Worm (Caenorhabditis elegans) whole organism, young adult: Measurements from ENCODE around the gene C07B5.6.

ENCODE experiments used
- B0019.2 ChIP-seq: fragments of 200-800 bp; sonication (Bioruptor generic); conservative IDR thresholded peaks from 2 replicates; pipeline ENCODE4 v1.3.6; 2022; ENCODE audit warnings: missing genetic modification reagents, missing genetic modification characterization, missing compliant biosample characterization
- F22D6.2 ChIP-seq: sonication (generic microtip); optimal IDR thresholded peaks from 2 replicates; lab custom pipeline; 2016; ENCODE audit warnings: mild to moderate bottlenecking, missing genetic modification characterization, missing compliant biosample characterization
- F33H1.4 ChIP-seq: fragments of 200-800 bp; sonication (Bioruptor generic); IDR thresholded peaks from 2 replicates; pipeline ENCODE4 v1.3.6; 2022; ENCODE audit warnings: missing genetic modification reagents, missing genetic modification characterization, missing compliant biosample characterization
- F55B11.4 ChIP-seq: sonication (generic microtip); optimal IDR thresholded peaks from 2 replicates; lab custom pipeline; 2016; ENCODE audit warnings: missing compliant biosample characterization, missing genetic modification characterization, borderline replicate concordance; ENCODE audit not compliant: insufficient read depth
- K11D2.4 ChIP-seq: fragments of 200-800 bp; sonication (Bioruptor generic); IDR thresholded peaks from 2 replicates; pipeline ENCODE4 v1.3.6; 2022; ENCODE audit warnings: missing genetic modification reagents, missing genetic modification characterization, missing compliant biosample characterization
- Y53F4B.3 ChIP-seq: fragments of 200-800 bp; sonication (Bioruptor generic); IDR thresholded peaks from 2 replicates; pipeline ENCODE4 v1.3.6; 2022; ENCODE audit warnings: missing genetic modification reagents, missing genetic modification characterization, missing compliant biosample characterization
- Y67H2A.10 ChIP-seq: fragments of 200-800 bp; sonication (Bioruptor generic); conservative IDR thresholded peaks from 2 replicates; pipeline ENCODE4 v1.3.6; 2022; ENCODE audit warnings: missing genetic modification reagents, missing genetic modification characterization, missing compliant biosample characterization
- Y79H2A.3 ChIP-seq: fragments of 200-800 bp; sonication (Bioruptor generic); conservative IDR thresholded peaks from 2 replicates; pipeline ENCODE4 v1.3.6; 2022; ENCODE audit warnings: missing genetic modification reagents, missing genetic modification characterization, missing compliant biosample characterization
- Y95B8A.8 ChIP-seq: fragments of 200-800 bp; sonication (Bioruptor generic); IDR thresholded peaks from 2 replicates; pipeline ENCODE4 v1.3.6; 2022; ENCODE audit warnings: missing genetic modification reagents, missing genetic modification characterization, missing compliant biosample characterization
- ZK185.1 ChIP-seq: sonication (generic microtip); optimal IDR thresholded peaks from 2 replicates; lab custom pipeline; 2016; ENCODE audit warnings: mild to moderate bottlenecking, missing genetic modification characterization, missing compliant biosample characterization; ENCODE audit not compliant: poor library complexity, severe bottlenecking
- akir-1 ChIP-seq: fragments of 200-800 bp; sonication (Bioruptor generic); optimal IDR thresholded peaks from 2 replicates; lab custom pipeline; 2018; ENCODE audit warnings: mild to moderate bottlenecking, missing genetic modification characterization, moderate library complexity, missing compliant biosample characterization
- aptf-3 ChIP-seq: fragments of 200-800 bp; sonication (Bioruptor generic); IDR thresholded peaks from 2 replicates; pipeline ENCODE4 v1.3.6; 2022; ENCODE audit warnings: missing genetic modification characterization, missing compliant biosample characterization
- athp-1 ChIP-seq: sonication (generic microtip); optimal IDR thresholded peaks from 2 replicates; lab custom pipeline; 2017; ENCODE audit warnings: mild to moderate bottlenecking, missing genetic modification characterization, missing compliant biosample characterization
- bed-1 ChIP-seq: fragments of 200-800 bp; sonication (Bioruptor generic); IDR thresholded peaks from 2 replicates; pipeline ENCODE4 v1.3.6; 2022; ENCODE audit warnings: missing genetic modification reagents, missing genetic modification characterization, missing compliant biosample characterization
- ceh-100 ChIP-seq: fragments of 200-800 bp; sonication (Bioruptor generic); IDR thresholded peaks from 2 replicates; pipeline ENCODE4 v1.3.6; 2022; ENCODE audit warnings: missing genetic modification reagents, missing genetic modification characterization, missing compliant biosample characterization
- ceh-58 ChIP-seq: fragments of 200-800 bp; sonication (Bioruptor generic); IDR thresholded peaks from 2 replicates; pipeline ENCODE4 v1.3.6; 2022; ENCODE audit warnings: missing genetic modification characterization, missing compliant biosample characterization
- die-1 ChIP-seq: sonication (generic microtip); optimal IDR thresholded peaks from 2 replicates; lab custom pipeline; 2016; ENCODE audit warnings: missing genotype, mild to moderate bottlenecking, missing genetic modification characterization, missing compliant biosample characterization
- dox-1 ChIP-seq: fragments of 200-800 bp; sonication (Bioruptor generic); IDR thresholded peaks from 2 replicates; pipeline ENCODE4 v1.3.6; 2022; ENCODE audit warnings: missing genetic modification reagents, missing genetic modification characterization, missing compliant biosample characterization
- efl-1 ChIP-seq: fragments of 150-350 bp; optimal IDR thresholded peaks from 2 replicates; lab custom pipeline; 2014; ENCODE audit warnings: missing biosample characterization, missing genetic modification reagents, missing genetic modification characterization
- ekl-4 ChIP-seq: fragments of 200-800 bp; sonication (Bioruptor generic); IDR thresholded peaks from 2 replicates; pipeline ENCODE4 v1.3.6; 2022; ENCODE audit warnings: missing genetic modification reagents, missing genetic modification characterization, missing compliant biosample characterization
- hlh-12 ChIP-seq: sonication (generic microtip); optimal IDR thresholded peaks from 2 replicates; lab custom pipeline; 2016; ENCODE audit warnings: missing genetic modification characterization, missing compliant biosample characterization
- hmg-1.2 ChIP-seq: fragments of 200-800 bp; sonication (Bioruptor generic); IDR thresholded peaks from 2 replicates; pipeline ENCODE4 v1.3.6; 2022; ENCODE audit warnings: missing genetic modification reagents, missing genetic modification characterization, missing compliant biosample characterization
- hrde-1 ChIP-seq: sonication (generic microtip); optimal IDR thresholded peaks from 2 replicates; lab custom pipeline; 2016; ENCODE audit warnings: missing genetic modification characterization, mild to moderate bottlenecking, missing compliant biosample characterization, moderate library complexity, missing genotype, missing genetic modification reagents, borderline replicate concordance
- lag-1 ChIP-seq: fragments of 200-800 bp; sonication (Bioruptor generic); IDR thresholded peaks from 2 replicates; pipeline ENCODE4 v1.3.6; 2022; ENCODE audit warnings: missing genetic modification reagents, missing genetic modification characterization, missing compliant biosample characterization
- let-607 ChIP-seq, 2 experiments: fragments of 200-800 bp in 1 of 2; sonication (Bioruptor generic) in 1 of 2; sonication (generic microtip) in 1 of 2; optimal IDR thresholded peaks; 2 replicates each; lab custom pipeline; 2016 to 2018; ENCODE audit warnings: mild to moderate bottlenecking in 2 of 2, missing compliant biosample characterization in 2 of 2, missing genetic modification characterization in 2 of 2, moderate library complexity in 2 of 2, missing genotype in 1 of 2
- lin-54 ChIP-seq: fragments of 200-800 bp; sonication (Bioruptor generic); optimal IDR thresholded peaks from 2 replicates; lab custom pipeline; 2018; ENCODE audit warnings: mild to moderate bottlenecking, missing genetic modification characterization, missing compliant biosample characterization
- lsy-27 ChIP-seq: sonication (generic microtip); optimal IDR thresholded peaks from 2 replicates; lab custom pipeline; 2017; ENCODE audit warnings: missing genetic modification characterization, mild to moderate bottlenecking, missing compliant biosample characterization, antibody characterized with exemption, missing genotype, borderline replicate concordance; ENCODE audit not compliant: insufficient read depth
- madf-10 ChIP-seq: sonication (generic microtip); optimal IDR thresholded peaks from 2 replicates; lab custom pipeline; 2016; ENCODE audit warnings: mild to moderate bottlenecking, missing genetic modification characterization, missing compliant biosample characterization
- madf-3 ChIP-seq: fragments of 200-800 bp; sonication (Bioruptor generic); IDR thresholded peaks from 2 replicates; pipeline ENCODE4 v1.3.6; 2022; ENCODE audit warnings: missing genetic modification reagents, missing genetic modification characterization, missing compliant biosample characterization
- mcd-1 ChIP-seq: fragments of 200-800 bp; sonication (Bioruptor generic); IDR thresholded peaks from 2 replicates; pipeline ENCODE4 v1.3.6; 2022; ENCODE audit warnings: missing genetic modification reagents, missing genetic modification characterization, missing compliant biosample characterization
- mes-4 ChIP-seq: sonication (generic microtip); optimal IDR thresholded peaks from 2 replicates; lab custom pipeline; 2016; ENCODE audit warnings: missing genotype, missing genetic modification characterization, missing compliant biosample characterization
- mxl-1 ChIP-seq: sonication (generic microtip); optimal IDR thresholded peaks from 2 replicates; lab custom pipeline; 2016; ENCODE audit warnings: missing genetic modification characterization, missing compliant biosample characterization
- nfya-2 ChIP-seq: fragments of 200-800 bp; sonication (Bioruptor generic); IDR thresholded peaks from 2 replicates; pipeline ENCODE4 v1.3.6; 2022; ENCODE audit warnings: missing genetic modification reagents, missing genetic modification characterization, missing compliant biosample characterization
- nhr-179 ChIP-seq: sonication (generic microtip); optimal IDR thresholded peaks from 2 replicates; lab custom pipeline; 2016; ENCODE audit warnings: mild to moderate bottlenecking, missing genetic modification characterization, missing compliant biosample characterization
- nhr-90 ChIP-seq: sonication (generic microtip); optimal IDR thresholded peaks from 2 replicates; lab custom pipeline; 2016; ENCODE audit warnings: missing genotype, mild to moderate bottlenecking, missing genetic modification characterization, missing compliant biosample characterization
- repo-1 ChIP-seq: sonication (generic microtip); optimal IDR thresholded peaks from 2 replicates; lab custom pipeline; 2017; ENCODE audit warnings: mild to moderate bottlenecking, missing genetic modification characterization, missing compliant biosample characterization
- snpc-1.1 ChIP-seq: sonication (generic microtip); optimal IDR thresholded peaks from 2 replicates; lab custom pipeline; 2017; ENCODE audit warnings: missing genetic modification characterization, mild to moderate bottlenecking, missing compliant biosample characterization, antibody characterized with exemption, moderate library complexity, missing genotype, missing genetic modification reagents; ENCODE audit not compliant: insufficient read depth
- unc-130 ChIP-seq: sonication (generic microtip); optimal IDR thresholded peaks from 2 replicates; lab custom pipeline; 2016; ENCODE audit warnings: missing genetic modification reagents, missing genetic modification characterization, missing compliant biosample characterization
- ztf-18 ChIP-seq: sonication (generic microtip); optimal IDR thresholded peaks from 2 replicates; lab custom pipeline; 2016; ENCODE audit warnings: missing genotype, mild to moderate bottlenecking, missing genetic modification characterization, missing compliant biosample characterization
- ztf-22 ChIP-seq: fragments of 200-800 bp; sonication (Bioruptor generic); optimal IDR thresholded peaks from 2 replicates; lab custom pipeline; 2018; ENCODE audit warnings: mild to moderate bottlenecking, missing genetic modification characterization, moderate library complexity, missing compliant biosample characterization
- ztf-6 ChIP-seq: fragments of 200-800 bp; sonication (Bioruptor generic); IDR thresholded peaks from 2 replicates; pipeline ENCODE4 v1.3.6; 2022; ENCODE audit warnings: missing genetic modification reagents, missing genetic modification characterization, missing compliant biosample characterization

Gene C07B5.6

DNA sequence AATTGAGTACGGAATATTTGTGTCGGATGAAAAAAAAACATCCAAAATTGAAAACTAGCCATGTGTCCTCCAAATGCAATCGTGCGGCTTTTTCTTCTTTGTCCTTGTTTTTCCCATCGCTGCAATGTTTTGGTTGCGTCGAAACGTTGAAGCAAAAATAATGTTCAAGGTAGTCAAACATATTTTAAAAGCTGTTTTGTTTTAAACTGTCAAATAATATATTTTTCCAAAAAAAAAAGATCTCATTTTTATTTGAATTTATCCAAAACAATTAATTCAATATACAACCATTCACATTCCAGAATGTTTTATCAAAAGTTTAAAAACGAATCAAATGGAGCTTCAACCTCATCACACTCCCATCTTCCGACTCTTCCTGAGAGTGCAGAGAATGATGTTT, at the start of gene C07B5.6:
TSS of gene C07B5.6 (plus strand) at position 301 of the 400 bp plus-strand sequence.
- TF ChIP-seq F55B11.4 (tag; lab: Kevin White, UChicago): no peak
- no peak for TF ChIP-seq hlh-12 (tag; lab: Kevin White, UChicago)
- TF ChIP-seq nhr-90 (tag; lab: Kevin White, UChicago): no peak
- TF ChIP-seq ZK185.1: no peak
- TF ChIP-seq let-607 (tag; optimal IDR thresholded peaks at IDR 0.05; lab: Kevin White, UChicago): no peak
- no peak for TF ChIP-seq F22D6.2 (tag; lab: Kevin White, UChicago)
- no peak for TF ChIP-seq bed-1 (GFP tag; lab: Robert Waterston, UW)
- TF ChIP-seq B0019.2 (GFP tag; lab: Robert Waterston, UW): no peak
- no peak for TF ChIP-seq madf-10 (tag; lab: Kevin White, UChicago)
- TF ChIP-seq aptf-3 (GFP tag; lab: Robert Waterston, UW): no peak

DNA sequence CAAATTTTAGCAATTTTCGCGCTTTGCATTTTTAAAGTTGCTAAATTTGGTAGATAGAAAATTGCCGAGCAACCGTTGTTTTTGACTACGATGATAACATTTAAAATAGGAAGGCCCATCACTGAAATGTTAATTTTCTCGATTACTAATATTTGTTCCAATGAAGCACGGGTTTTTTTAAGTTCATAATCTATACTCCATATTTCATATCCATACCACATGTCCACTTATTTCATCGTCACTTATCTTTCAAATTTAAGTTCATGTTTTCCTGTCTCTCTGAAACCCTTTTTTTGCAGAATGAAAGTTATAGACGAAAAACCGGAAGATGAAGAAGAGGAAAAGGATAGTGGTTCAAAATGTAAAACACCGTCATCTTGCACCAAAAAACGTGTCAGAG, 46.6 kb upstream of the C07B5.6 start, which contains the start of gene gap-2:
TSS of gene gap-2 (plus strand) at position 301 of the 400 bp plus-strand sequence.
- TF ChIP-seq lag-1 (no peak), F33H1.4 (no peak), Y95B8A.8 (GFP tag; lab: Robert Waterston, UW) (no peak), dox-1 (GFP tag; lab: Robert Waterston, UW) (no peak), ztf-18 (tag; lab: Kevin White, UChicago) (no peak)

ce11 chrX:9476752-9477151, 42.1 kb upstream of the C07B5.6 start:
- TF ChIP-seq ceh-58 (GFP tag; lab: Robert Waterston, UW): no peak
- TF ChIP-seq die-1: no peak
- no peak for TF ChIP-seq mes-4 (tag; lab: Kevin White, UChicago)
- no peak for TF ChIP-seq mxl-1
- TF ChIP-seq hlh-12 (tag; lab: Kevin White, UChicago): no peak

ce11 chrX:9483754-9484153, 35.1 kb upstream of the C07B5.6 start:
- TF ChIP-seq mcd-1 (no peak), ztf-22 (GFP tag; lab: Kevin White, UChicago) (no peak), Y67H2A.10 (no peak), F22D6.2 (tag; lab: Kevin White, UChicago) (no peak)

DNA sequence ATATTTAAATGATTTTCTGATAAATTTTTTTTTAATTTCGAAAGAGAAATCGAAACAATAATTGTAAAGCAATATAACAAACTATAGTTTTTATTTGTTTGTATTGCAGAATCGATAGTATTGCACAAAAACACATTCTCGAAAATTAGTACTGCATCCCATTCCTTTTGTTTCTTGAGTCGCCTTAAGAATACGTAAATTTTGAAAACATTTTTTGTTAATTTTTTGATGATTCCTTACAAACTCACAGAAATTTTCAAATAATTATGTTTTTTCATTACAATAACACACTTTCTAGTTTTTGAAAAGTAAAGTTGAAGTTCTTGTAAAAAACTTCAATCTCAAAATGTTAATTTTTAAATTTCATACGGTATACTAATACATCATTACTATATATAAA, 32.7 kb upstream of the C07B5.6 start:
- TF ChIP-seq B0019.2 (GFP tag; lab: Robert Waterston, UW): no peak
- TF ChIP-seq ceh-100: no peak
- no peak for TF ChIP-seq Y95B8A.8 (GFP tag; lab: Robert Waterston, UW)
- no peak for TF ChIP-seq repo-1 (tag; lab: Kevin White, UChicago)
- TF ChIP-seq nhr-179 (tag; lab: Kevin White, UChicago): no peak
- no peak for TF ChIP-seq Y53F4B.3 (GFP tag; lab: Robert Waterston, UW)
- no peak for TF ChIP-seq Y79H2A.3 (GFP tag; lab: Robert Waterston, UW)
- no peak for TF ChIP-seq madf-3 (GFP tag; lab: Robert Waterston, UW)
- TF ChIP-seq hmg-1.2: no peak
- no peak for TF ChIP-seq ztf-6
- TF ChIP-seq Y67H2A.10: no peak

DNA sequence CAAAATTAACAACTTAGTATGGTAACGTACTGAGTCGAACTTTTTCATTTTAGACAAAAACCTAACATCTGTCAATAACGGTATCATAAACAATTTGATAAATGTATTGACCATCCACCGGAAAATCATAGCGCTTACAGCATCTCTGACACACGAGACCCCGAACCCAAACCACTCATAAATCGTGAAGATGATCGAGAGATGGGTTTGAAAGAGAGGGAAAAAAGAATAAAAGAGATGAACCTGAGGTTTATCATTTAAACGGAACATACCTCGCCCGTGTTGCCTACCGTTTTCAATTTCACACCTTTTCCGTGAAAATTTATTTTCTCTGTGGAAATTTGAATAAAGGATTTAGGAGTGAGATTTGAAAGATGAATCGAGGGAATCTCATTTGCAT, 29.2 kb upstream of the C07B5.6 start:
- TF ChIP-seq mcd-1: no peak
- TF ChIP-seq hlh-12 (tag; lab: Kevin White, UChicago): no peak
- no peak for TF ChIP-seq unc-130 (GFP tag; lab: Kevin White, UChicago)
- no peak for TF ChIP-seq nfya-2 (GFP tag; lab: Robert Waterston, UW)
- no peak for TF ChIP-seq efl-1
- TF ChIP-seq hrde-1: no peak
- no peak for TF ChIP-seq madf-10 (tag; lab: Kevin White, UChicago)
- TF ChIP-seq ekl-4 (GFP tag; lab: Robert Waterston, UW): no peak
- TF ChIP-seq lsy-27 (tag; lab: Kevin White, UChicago): no peak
- TF ChIP-seq athp-1 (tag; lab: Kevin White, UChicago): no peak
- no peak for TF ChIP-seq akir-1 (GFP tag; lab: Kevin White, UChicago)
- TF ChIP-seq lin-54: no peak
- no peak for TF ChIP-seq repo-1 (tag; lab: Kevin White, UChicago)
- no peak for TF ChIP-seq snpc-1.1 (tag; lab: Kevin White, UChicago)
- TF ChIP-seq K11D2.4 (GFP tag; lab: Robert Waterston, UW): no peak
